Fruit fly (Drosophila melanogaster) whole organism, embryonic: ENCODE measurements around the gene CG17786.

Experiments
- Antp ChIP-seq: fragments of 200-800 bp; sonication (Bioruptor generic); optimal IDR thresholded peaks from 3 replicates; lab custom pipeline; 2016; ENCODE audit warnings: missing biosample characterization, missing genetic modification characterization
- BEAF-32 ChIP-seq: fragments of 200-800 bp; sonication (Bioruptor generic); optimal IDR thresholded peaks from 3 replicates; lab custom pipeline; 2017; ENCODE audit warnings: missing biosample characterization, missing genetic modification characterization, mild to moderate bottlenecking, moderate library complexity, missing genetic modification reagents
- CG10431 ChIP-seq: fragments of 200-800 bp; sonication (Bioruptor generic); optimal IDR thresholded peaks from 3 replicates; lab custom pipeline; 2018; ENCODE audit warnings: missing biosample characterization, mild to moderate bottlenecking, missing genetic modification characterization
- CG11093 ChIP-seq: fragments of 200-800 bp; sonication (Bioruptor generic); IDR thresholded peaks from 3 replicates; pipeline ENCODE4 v1.3.6; 2022; ENCODE audit warnings: missing biosample characterization, missing genetic modification characterization
- CG12104 ChIP-seq: fragments of 200-800 bp; sonication (Bioruptor generic); optimal IDR thresholded peaks from 3 replicates; lab custom pipeline; 2016; ENCODE audit warnings: missing biosample characterization, missing genetic modification characterization
- CG12659 ChIP-seq: fragments of 200-800 bp; sonication (Bioruptor generic); optimal IDR thresholded peaks from 3 replicates; lab custom pipeline; 2017; ENCODE audit warnings: mild to moderate bottlenecking, missing biosample characterization, missing genetic modification reagents, missing genetic modification characterization
- CG14965 ChIP-seq: fragments of 200-800 bp; sonication (Bioruptor generic); optimal IDR thresholded peaks from 2 replicates; lab custom pipeline; 2016; ENCODE audit warnings: missing biosample characterization, missing genetic modification characterization, borderline replicate concordance
- CG17328 ChIP-seq: fragments of 200-800 bp; sonication (Bioruptor generic); IDR thresholded peaks from 2 replicates; pipeline ENCODE4 v1.3.6; 2022; ENCODE audit warnings: missing biosample characterization, missing genetic modification characterization
- CG18011 ChIP-seq: fragments of 200-800 bp; sonication (Bioruptor generic); optimal IDR thresholded peaks from 2 replicates; lab custom pipeline; 2017; ENCODE audit warnings: missing biosample characterization, missing genetic modification characterization, mild to moderate bottlenecking, moderate library complexity, missing genotype
- CG3838 ChIP-seq: fragments of 200-800 bp; sonication (Bioruptor generic); optimal IDR thresholded peaks from 3 replicates; lab custom pipeline; 2016; ENCODE audit warnings: missing biosample characterization, missing genetic modification characterization
- CG3847 ChIP-seq: fragments of 200-800 bp; sonication (Bioruptor generic); IDR thresholded peaks from 2 replicates; pipeline ENCODE4 v1.3.6; 2022; ENCODE audit warnings: missing biosample characterization, missing genetic modification characterization
- CG4617 ChIP-seq: fragments of 200-800 bp; sonication (Bioruptor generic); optimal IDR thresholded peaks from 3 replicates; lab custom pipeline; 2016; ENCODE audit warnings: missing biosample characterization, missing genetic modification characterization, borderline replicate concordance
- CG9609 ChIP-seq: fragments of 200-800 bp; sonication (Bioruptor generic); optimal IDR thresholded peaks from 3 replicates; lab custom pipeline; 2016; ENCODE audit warnings: missing biosample characterization, missing genetic modification characterization
- D19A ChIP-seq: fragments of 200-800 bp; optimal IDR thresholded peaks from 3 replicates; lab custom pipeline; 2019; ENCODE audit warnings: missing biosample characterization, mild to moderate bottlenecking, missing genetic modification characterization, moderate library complexity
- Ets65A ChIP-seq: fragments of 200-800 bp; sonication (Bioruptor generic); peaks from one replicate; lab custom pipeline; 2016; ENCODE audit warnings: missing biosample characterization, missing genetic modification characterization
- Gug ChIP-seq: fragments of 200-800 bp; sonication (Bioruptor generic); IDR thresholded peaks from 4 replicates; pipeline ENCODE4 v1.3.6; 2022; ENCODE audit warnings: missing biosample characterization, missing genetic modification characterization
- Hmr ChIP-seq: fragments of 200-800 bp; sonication (Bioruptor generic); optimal IDR thresholded peaks from 3 replicates; lab custom pipeline; 2017; ENCODE audit warnings: mild to moderate bottlenecking, missing biosample characterization, missing genetic modification reagents, missing genetic modification characterization
- Pdp1 ChIP-seq, 2 experiments: fragments of 200-800 bp; sonication (Bioruptor generic); optimal IDR thresholded peaks; 3 replicates each; lab custom pipeline; 2016; ENCODE audit warnings: missing biosample characterization in 2 of 2, missing genetic modification characterization in 2 of 2, mild to moderate bottlenecking in 1 of 2, moderate library complexity in 1 of 2
- Ptx1 ChIP-seq: fragments of 200-800 bp; sonication (Bioruptor generic); IDR thresholded peaks from 2 replicates; pipeline ENCODE4 v1.3.6; 2022; ENCODE audit warnings: missing biosample characterization, missing genetic modification characterization
- Six4 ChIP-seq: fragments of 200-800 bp; sonication (Bioruptor generic); optimal IDR thresholded peaks from 2 replicates; lab custom pipeline; 2016; ENCODE audit warnings: missing biosample characterization, missing genetic modification characterization
- Taf1 ChIP-seq: fragments of 200-800 bp; sonication (Bioruptor generic); IDR thresholded peaks from 2 replicates; pipeline ENCODE4 v1.3.6; 2022; ENCODE audit warnings: missing biosample characterization, missing genetic modification characterization
- ash1 ChIP-seq: fragments of 200-800 bp; sonication (Bioruptor generic); optimal IDR thresholded peaks from 2 replicates; lab custom pipeline; 2018; ENCODE audit warnings: missing biosample characterization, mild to moderate bottlenecking, missing genetic modification characterization
- bab2 ChIP-seq: fragments of 200-800 bp; sonication (Bioruptor generic); optimal IDR thresholded peaks from 2 replicates; lab custom pipeline; 2016; ENCODE audit warnings: missing biosample characterization, missing genetic modification characterization
- bbx ChIP-seq: fragments of 200-800 bp; sonication (Bioruptor generic); IDR thresholded peaks from 2 replicates; pipeline ENCODE4 v1.3.6; 2022; ENCODE audit warnings: missing biosample characterization, missing genetic modification characterization; ENCODE audit not compliant: partially characterized antibody
- bsh ChIP-seq, 2 experiments: fragments of 200-800 bp; sonication (Bioruptor generic); optimal IDR thresholded peaks; 2 replicates each; lab custom pipeline; 2017 to 2018; ENCODE audit warnings: mild to moderate bottlenecking in 2 of 2, missing biosample characterization in 2 of 2, missing genetic modification characterization in 2 of 2, moderate library complexity in 1 of 2
- croc ChIP-seq: fragments of 200-800 bp; sonication (Bioruptor generic); conservative IDR thresholded peaks from 3 replicates; pipeline ENCODE4 v1.3.6; 2022; ENCODE audit warnings: missing biosample characterization, missing genetic modification characterization
- dimm ChIP-seq: fragments of 200-800 bp; sonication (Bioruptor generic); IDR thresholded peaks from 2 replicates; pipeline ENCODE4 v1.3.6; 2022; ENCODE audit warnings: missing biosample characterization, missing genetic modification characterization
- fd102C ChIP-seq: fragments of 200-800 bp; sonication (Bioruptor generic); optimal IDR thresholded peaks from 2 replicates; lab custom pipeline; 2018; ENCODE audit warnings: missing biosample characterization, mild to moderate bottlenecking, missing genetic modification characterization, moderate library complexity
- grau ChIP-seq: fragments of 200-800 bp; optimal IDR thresholded peaks from 3 replicates; lab custom pipeline; 2019; ENCODE audit warnings: missing biosample characterization, mild to moderate bottlenecking, missing genetic modification characterization, moderate library complexity
- jing ChIP-seq: fragments of 200-800 bp; sonication (Bioruptor generic); optimal IDR thresholded peaks from 2 replicates; lab custom pipeline; 2018; ENCODE audit warnings: missing biosample characterization, mild to moderate bottlenecking, missing genetic modification characterization
- nmo ChIP-seq: fragments of 200-800 bp; sonication (Bioruptor generic); optimal IDR thresholded peaks from 2 replicates; lab custom pipeline; 2018; ENCODE audit warnings: missing biosample characterization, mild to moderate bottlenecking, missing genetic modification characterization, moderate library complexity
- odd ChIP-seq: fragments of 200-800 bp; sonication (Bioruptor generic); optimal IDR thresholded peaks from 2 replicates; lab custom pipeline; 2017; ENCODE audit warnings: missing biosample characterization, mild to moderate bottlenecking, missing genetic modification characterization
- p53 ChIP-seq: fragments of 200-800 bp; sonication (Bioruptor generic); optimal IDR thresholded peaks from 2 replicates; lab custom pipeline; 2016; ENCODE audit warnings: missing biosample characterization, missing genetic modification characterization
- pita ChIP-seq: fragments of 200-800 bp; sonication (Bioruptor generic); optimal IDR thresholded peaks from 2 replicates; lab custom pipeline; 2017; ENCODE audit warnings: missing biosample characterization, mild to moderate bottlenecking, missing genetic modification characterization
- prd ChIP-seq, 3 experiments: fragments of >200 bp in 2 of 3; fragments of 200-800 bp in 1 of 3; sonication (Bioruptor generic) in 1 of 3; optimal IDR thresholded peaks in 2 of 3; IDR thresholded peaks in 1 of 3; 2 replicates in 2 of 3; 3 replicates in 1 of 3; pipeline versions ENCODE4 v1.3.6 to Lab custom; 2017 to 2022; ENCODE audit warnings: missing biosample characterization in 1 of 3, missing genetic modification characterization in 1 of 3
- schlank ChIP-seq: fragments of 200-800 bp; sonication (Bioruptor generic); optimal IDR thresholded peaks from 2 replicates; lab custom pipeline; 2018; ENCODE audit warnings: missing biosample characterization, mild to moderate bottlenecking, missing genetic modification characterization
- shn ChIP-seq: fragments of 200-800 bp; sonication (Bioruptor generic); optimal IDR thresholded peaks from 3 replicates; lab custom pipeline; 2016; ENCODE audit warnings: missing biosample characterization, missing genetic modification characterization
- tll ChIP-seq, 2 experiments: fragments of 200-800 bp in 1 of 2; fragments of >200 bp in 1 of 2; sonication (Bioruptor generic) in 1 of 2; optimal IDR thresholded peaks; 2 replicates each; lab custom pipeline; 2017 to 2019; ENCODE audit warnings: missing biosample characterization in 2 of 2, missing genetic modification characterization in 2 of 2, mild to moderate bottlenecking in 1 of 2, moderate library complexity in 1 of 2
- trh ChIP-seq: fragments of 200-800 bp; sonication (Bioruptor generic); optimal IDR thresholded peaks from 2 replicates; lab custom pipeline; 2016; ENCODE audit warnings: missing biosample characterization, missing genetic modification characterization
- vnd ChIP-seq: fragments of 200-800 bp; sonication (Bioruptor generic); IDR thresholded peaks from 3 replicates; pipeline ENCODE4 v1.3.6; 2022; ENCODE audit warnings: missing biosample characterization, missing genetic modification characterization; ENCODE audit not compliant: partially characterized antibody

The CG17786 gene

dm6 chr3R:24169362-24169761, 49.2 kb downstream of the CG17786 start, which contains the start of gene CG5510 (continued):
- TF ChIP-seq Six4 (GFP tag; lab: Kevin White, UChicago) (no peak), vnd (peak; percentile 97), prd (optimal IDR thresholded peaks at IDR 0.05; lab: Kevin White, UChicago) (no peak), prd (GFP tag; IDR thresholded peaks at IDR 0.05; lab: Robert Waterston, UW) (peak; percentile 33; the same call in 2 of the 3 replicates), Gug (GFP tag; lab: Robert Waterston, UW) (peak; percentile 64; the same call in 2 of the 4 replicates), Antp (GFP tag; lab: Kevin White, UChicago) (peak; percentile 65), trh (GFP tag; lab: Kevin White, UChicago) (no peak), jing (GFP tag; lab: Kevin White, UChicago) (no peak), CG9609 (GFP tag; lab: Kevin White, UChicago) (peak; percentile 57), CG3847 (GFP tag; lab: Robert Waterston, UW) (peak; percentile 54), CG3838 (GFP tag; lab: Kevin White, UChicago) (no peak), Taf1 (no peak), CG18011 (no peak), CG10431 (no peak), CG12104 (GFP tag; lab: Kevin White, UChicago) (no peak), fd102C (GFP tag; lab: Kevin White, UChicago) (no peak), CG12659 (GFP tag; lab: Kevin White, UChicago) (peak; percentile 80), Ptx1 (GFP tag; lab: Robert Waterston, UW) (peak; percentile 48; the same call in 1 of the 2 replicates), BEAF-32 (GFP tag; lab: Kevin White, UChicago) (peak; percentile 98), p53 (GFP tag; lab: Kevin White, UChicago) (peak; percentile 23), dimm (no peak), CG4617 (GFP tag; lab: Kevin White, UChicago) (peak; percentile 72), CG14965 (no peak), tll (GFP tag; optimal IDR thresholded peaks at IDR 0.05; lab: Kevin White, UChicago) (no peak), shn (peak; percentile 67), bsh (GFP tag; optimal IDR thresholded peaks at IDR 0.05; lab: Kevin White, UChicago) (peak in 1 of 2 experiments; percentile 45), bbx (peak; percentile 98), bab2 (no peak), CG11093 (GFP tag; lab: Robert Waterston, UW) (no peak), Ets65A (GFP tag; lab: Kevin White, UChicago) (peak; percentile 96), grau (tag; lab: Kevin White, UChicago) (peak; percentile 53), ash1 (GFP tag; lab: Kevin White, UChicago) (no peak), D19A (tag; lab: Kevin White, UChicago) (peak; percentile 11), schlank (tag; lab: Kevin White, UChicago) (no peak), Pdp1 (GFP tag; optimal IDR thresholded peaks at IDR 0.05; lab: Kevin White, UChicago) (peak; percentile 58 to 61), Hmr (GFP tag; lab: Kevin White, UChicago) (peak; percentile 62), croc (no peak), CG17328 (no peak), odd (no peak), nmo (peak; percentile 76), pita (GFP tag; lab: Kevin White, UChicago) (no peak)
